Worm (Caenorhabditis elegans): ENCODE data around the gene F23H11.4.
A peak's percentile ranks its signal among the peaks of the same experiment; 100 is the strongest.

Gene F23H11.4

ce11 chrIII:907311-907710, at the start of gene F23H11.4:
Gene F23H11.4 (minus strand): TSS chrIII:907539.
- TF ChIP-seq ccch-3 (GFP tag; optimal IDR thresholded peaks at IDR 0.05) = no peak

ce11 chrIII:955981-956380, 48.6 kb upstream of the F23H11.4 start, which contains the start of gene fbxa-54:
Gene fbxa-54 (plus strand): TSS chrIII:956334.
- TF ChIP-seq T07F8.4 (tag; optimal IDR thresholded peaks at IDR 0.05) = no peak
- TF ChIP-seq nhr-80 (tag; optimal IDR thresholded peaks at IDR 0.05) = peak; percentile 79

- TF ChIP-seq lin-40 (tag; optimal IDR thresholded peaks at IDR 0.05) (no peak), hsf-1 (GFP tag; IDR thresholded peaks at IDR 0.05) (no peak), ceh-91 (GFP tag; IDR thresholded peaks at IDR 0.05) (no peak), sdz-38 (tag; optimal IDR thresholded peaks at IDR 0.05) (no peak), attf-3 (GFP tag; conservative IDR thresholded peaks at IDR 0.05) (no peak), xnd-1 (tag; optimal IDR thresholded peaks at IDR 0.05) (no peak), K12H6.12 (tag; optimal IDR thresholded peaks at IDR 0.05) (no peak)
Observed at ce11 chrIII:954553-954952, 47.2 kb upstream of the F23H11.4 start, which contains the start of the genes T12B5.15 and T12B5.14. Gene T12B5.15 (minus strand): TSS chrIII:954653. Gene T12B5.14 (plus strand): TSS chrIII:954873.

ce11 chrIII:952184-952583, 44.8 kb upstream of the F23H11.4 start, which contains the start of gene fbxa-10:
Gene fbxa-10 (plus strand): TSS chrIII:952390.
- TF ChIP-seq lin-40 (tag; optimal IDR thresholded peaks at IDR 0.05) (no peak), bed-1 (GFP tag; IDR thresholded peaks at IDR 0.05) (no peak), tbx-9 (tag; optimal IDR thresholded peaks at IDR 0.05; ENCODE audit: borderline replicate concordance) (no peak), ztf-28 (GFP tag; IDR thresholded peaks at IDR 0.05) (no peak), gei-17 (GFP tag; optimal IDR thresholded peaks at IDR 0.05) (no peak), ceh-91 (GFP tag; IDR thresholded peaks at IDR 0.05) (no peak), ceh-27 (GFP tag; optimal IDR thresholded peaks at IDR 0.05) (no peak), nhr-90 (tag; optimal IDR thresholded peaks at IDR 0.05) (no peak), let-607 (tag; optimal IDR thresholded peaks at IDR 0.05) (no peak), ztf-6 (GFP tag; IDR thresholded peaks at IDR 0.05) (no peak)

- TF ChIP-seq mel-28 (tag; optimal IDR thresholded peaks at IDR 0.05; ENCODE audit: borderline replicate concordance) (no peak), aptf-2 (GFP tag; conservative IDR thresholded peaks at IDR 0.05) (no peak), B0336.3 (GFP tag; IDR thresholded peaks at IDR 0.05) (no peak), him-1 (tag; optimal IDR thresholded peaks at IDR 0.05) (no peak), unc-130 (GFP tag; optimal IDR thresholded peaks at IDR 0.05) (no peak), hlh-26 (GFP tag; conservative IDR thresholded peaks at IDR 0.05) (no peak)
Observed at ce11 chrIII:950472-950871, 43.1 kb upstream of the F23H11.4 start, which contains the start of the genes fbxa-67 and fbxa-11. Gene fbxa-67 (minus strand): TSS chrIII:950670. Gene fbxa-11 (plus strand): TSS chrIII:950869.

ce11 chrIII:946250-946725, 38.9 kb upstream of the F23H11.4 start, which contains the start of gene fbxa-60:
Gene fbxa-60 (minus strand): TSS chrIII:946300.
- no peak for TF ChIP-seq dox-1 (GFP tag; IDR thresholded peaks at IDR 0.05)
- TF ChIP-seq nfya-2 (GFP tag; IDR thresholded peaks at IDR 0.05) = no peak
- no peak for TF ChIP-seq snpc-3.4 (tag; optimal IDR thresholded peaks at IDR 0.05)
- TF ChIP-seq atf-7 (tag; optimal IDR thresholded peaks at IDR 0.05) = no peak
- no peak for TF ChIP-seq egl-18 (GFP tag; IDR thresholded peaks at IDR 0.05)
- TF ChIP-seq ztf-6 (GFP tag; IDR thresholded peaks at IDR 0.05) = no peak
- no peak for TF ChIP-seq lir-1 (GFP tag; conservative IDR thresholded peaks at IDR 0.05)
- TF ChIP-seq egrh-3 (GFP tag; IDR thresholded peaks at IDR 0.05) = no peak
- TF ChIP-seq dpl-1 (GFP tag; optimal IDR thresholded peaks at IDR 0.05) = no peak
- no peak for TF ChIP-seq him-1 (tag; optimal IDR thresholded peaks at IDR 0.05)
- TF ChIP-seq ekl-4 (GFP tag; IDR thresholded peaks at IDR 0.05) = no peak
- no peak for TF ChIP-seq sdz-38 (tag; optimal IDR thresholded peaks at IDR 0.05)
- TF ChIP-seq ceh-91 (GFP tag; IDR thresholded peaks at IDR 0.05) = no peak
- no peak for TF ChIP-seq bed-2 (GFP tag; IDR thresholded peaks at IDR 0.05)
- TF ChIP-seq attf-5 (GFP tag; optimal IDR thresholded peaks at IDR 0.05) = peak; percentile 27
- peak; percentile 88 for TF ChIP-seq cebp-1 (GFP tag; IDR thresholded peaks at IDR 0.05)
- peak; percentile 78 for TF ChIP-seq cebp-1 (tag; optimal IDR thresholded peaks at IDR 0.05)
- no peak for TF ChIP-seq Y56A3A.18 (GFP tag; IDR thresholded peaks at IDR 0.05)
- no peak for TF ChIP-seq ztf-18 (tag; optimal IDR thresholded peaks at IDR 0.05)
- TF ChIP-seq tbx-9 (tag; optimal IDR thresholded peaks at IDR 0.05; ENCODE audit: borderline replicate concordance) = no peak
- peak; percentile 79 for TF ChIP-seq nhr-80 (tag; optimal IDR thresholded peaks at IDR 0.05)
- TF ChIP-seq ceh-58 (GFP tag; IDR thresholded peaks at IDR 0.05) = no peak
